Fruit fly (Drosophila melanogaster): ENCODE data around the gene Six4.

Six4 gene

DNA sequence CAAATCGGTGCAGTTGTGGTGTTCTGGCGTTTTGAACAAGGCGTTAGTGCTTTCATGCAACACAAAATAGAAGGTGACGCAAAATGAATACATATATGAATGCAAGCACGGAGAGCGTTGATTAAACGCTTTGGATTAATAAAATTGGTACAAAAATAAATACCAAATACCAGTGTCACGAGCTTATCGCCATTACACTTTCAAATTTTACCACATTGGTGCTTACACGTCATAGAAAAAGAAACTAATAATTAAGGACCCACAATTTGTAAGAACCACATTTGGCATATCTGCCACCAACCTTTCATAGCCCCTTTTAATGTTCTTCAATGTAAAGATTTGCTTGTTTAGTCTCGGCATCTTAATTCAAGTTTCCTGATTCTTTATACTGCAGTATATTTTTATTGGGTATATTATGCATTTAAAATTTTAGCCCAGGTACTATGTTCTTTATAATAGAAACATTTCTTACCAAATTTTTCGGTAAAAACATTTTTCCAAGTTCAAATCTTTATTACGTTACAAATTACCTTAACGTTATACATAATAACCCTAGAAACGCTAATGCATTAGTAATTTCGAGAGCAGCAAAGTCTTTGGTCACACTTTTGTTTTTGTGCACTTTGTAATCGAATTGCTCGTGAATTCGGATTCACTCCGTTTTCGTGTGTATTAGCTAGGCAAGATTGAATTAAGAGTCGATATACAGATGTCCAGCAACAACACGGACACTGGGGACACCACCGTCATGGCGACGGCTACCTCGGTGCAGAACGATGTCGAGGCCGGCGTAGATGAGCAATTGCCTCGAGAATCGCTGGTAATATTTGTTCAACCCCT lies 14.1 kb downstream of the Six4 start, which contains the start of the genes Pex16 and Pex14 (continued):
- TF ChIP-seq CG13424 (tag; optimal IDR thresholded peaks at IDR 0.05) (peak; percentile 70), cwo (GFP tag; optimal IDR thresholded peaks at IDR 0.05) (peak; percentile 17), NC2α (GFP tag; optimal IDR thresholded peaks at IDR 0.05) (peak; percentile 63), phol (tag; optimal IDR thresholded peaks at IDR 0.05) (peak; percentile 80), pho (GFP tag; optimal IDR thresholded peaks at IDR 0.05) (peak; percentile 87), btn (GFP tag; optimal IDR thresholded peaks at IDR 0.05) (peak; percentile 45), slou (GFP tag; optimal IDR thresholded peaks at IDR 0.05) (peak; percentile 48), Bgb (GFP tag; IDR thresholded peaks at IDR 0.05; ENCODE audit: partially characterized antibody) (no peak), hb (GFP tag; IDR thresholded peaks at IDR 0.05; ENCODE audit: partially characterized antibody) (no peak), MTF-1 (GFP tag; optimal IDR thresholded peaks at IDR 0.05; ENCODE audit: borderline replicate concordance) (no peak), CG4730 (GFP tag; IDR thresholded peaks at IDR 0.05) (peak; percentile 67), dm (GFP tag; optimal IDR thresholded peaks at IDR 0.05) (peak; percentile 48), Bdp1 (GFP tag; optimal IDR thresholded peaks at IDR 0.05) (peak; percentile 31), br (optimal IDR thresholded peaks at IDR 0.05) (no peak), CG17359 (tag; optimal IDR thresholded peaks at IDR 0.05) (peak; percentile 60), CG7357 (GFP tag; IDR thresholded peaks at IDR 0.05) (peak; percentile 40; the same call in 1 of the 3 replicates), CG3847 (GFP tag; IDR thresholded peaks at IDR 0.05) (peak; percentile 78), CG2199 (GFP tag; IDR thresholded peaks at IDR 0.05) (peak; percentile 75; the same call in 2 of the 3 replicates), CG18011 (GFP tag; optimal IDR thresholded peaks at IDR 0.05) (peak; percentile 50), Nf-YA (GFP tag; IDR thresholded peaks at IDR 0.05) (no peak), CG3838 (GFP tag; optimal IDR thresholded peaks at IDR 0.05) (peak; percentile 26), CG10979 (tag; optimal IDR thresholded peaks at IDR 0.05) (peak; percentile 39), CG7271 (tag; optimal IDR thresholded peaks at IDR 0.05) (no peak), CG17912 (GFP tag; optimal IDR thresholded peaks at IDR 0.05) (peak; percentile 25), HmgD (GFP tag; optimal IDR thresholded peaks at IDR 0.05) (peak; percentile 75), gsb-n (tag; optimal IDR thresholded peaks at IDR 0.05) (no peak), CG9932 (GFP tag; IDR thresholded peaks at IDR 0.05) (peak; percentile 85), chinmo (GFP tag; IDR thresholded peaks at IDR 0.05; ENCODE audit: partially characterized antibody) (no peak), Usf (GFP tag; optimal IDR thresholded peaks at IDR 0.05) (peak; percentile 46), gce (GFP tag; IDR thresholded peaks at IDR 0.05) (peak; percentile 65; the same call in 2 of the 3 replicates), CG1024 (GFP tag; IDR thresholded peaks at IDR 0.05) (peak; percentile 46; the same call in 1 of the 2 replicates), CG13287 (GFP tag; IDR thresholded peaks at IDR 0.05; ENCODE audit: partially characterized antibody) (no peak), pzg (GFP tag; optimal IDR thresholded peaks at IDR 0.05) (peak; percentile 56), CG7372 (GFP tag; IDR thresholded peaks at IDR 0.05) (peak; percentile 81), schlank (tag; optimal IDR thresholded peaks at IDR 0.05) (peak; percentile 27), CG17385 (GFP tag; optimal IDR thresholded peaks at IDR 0.05) (peak; percentile 30), dpn (GFP tag; optimal IDR thresholded peaks at IDR 0.05) (peak; percentile 78 to 84), tio (GFP tag; optimal IDR thresholded peaks at IDR 0.05) (no peak), emc (GFP tag; optimal IDR thresholded peaks at IDR 0.05) (peak; percentile 68), zfh1 (GFP tag; IDR thresholded peaks at IDR 0.05) (peak; percentile 74; the same call in 2 of the 3 replicates), NFAT (GFP tag; IDR thresholded peaks at IDR 0.05) (peak; percentile 76), zfh2 (GFP tag; optimal IDR thresholded peaks at IDR 0.05) (peak; percentile 85), bbx (GFP tag; IDR thresholded peaks at IDR 0.05; ENCODE audit: partially characterized antibody) (no peak), Myb (GFP tag; optimal IDR thresholded peaks at IDR 0.05) (peak; percentile 66), Side (GFP tag; optimal IDR thresholded peaks at IDR 0.05) (peak; percentile 68), CG2889 (GFP tag; IDR thresholded peaks at IDR 0.05) (peak; percentile 81)

All from whole organism, embryonic.